Fruit fly (Drosophila melanogaster) Kc167 (cell line): Measurements from ENCODE around the gene CG12684.

Experiments
- Sin3A ChIP-seq: fragments of >200 bp; optimal IDR thresholded peaks from 2 replicates; lab custom pipeline; 2018; ENCODE audit warnings: missing external identifiers
- psq ChIP-seq: fragments of >200 bp; optimal IDR thresholded peaks from 2 replicates; lab custom pipeline; 2017; ENCODE audit warnings: missing external identifiers
- ttk ChIP-seq: sonication (Bioruptor generic); optimal IDR thresholded peaks from 2 replicates; lab custom pipeline; 2017; ENCODE audit warnings: missing external identifiers

- no peak for TF ChIP-seq ttk (lab: Kevin White, UChicago)
- TF ChIP-seq Sin3A (lab: Kevin White, UChicago) = no peak
- TF ChIP-seq psq (lab: Kevin White, UChicago) = no peak
These were observed 20.0 kb downstream of the CG12684 start, which contains the start of the genes CG11436 and CG3527 for dm6 chrX:4551717-4552116.
